Worm (Caenorhabditis elegans) whole organism, young adult: Measurements from ENCODE around the gene C28H8.5.

ENCODE experiments used
- B0035.1 ChIP-seq: sonication (generic microtip); optimal IDR thresholded peaks from 2 replicates; lab custom pipeline; 2016; ENCODE audit warnings: missing genetic modification characterization, mild to moderate bottlenecking, missing compliant biosample characterization, missing genotype, missing genetic modification reagents
- C06A6.2 ChIP-seq: fragments of 200-800 bp; sonication (Bioruptor generic); conservative IDR thresholded peaks from 2 replicates; pipeline ENCODE4 v1.3.6; 2022; ENCODE audit warnings: missing genetic modification characterization, missing compliant biosample characterization
- F33H1.4 ChIP-seq: fragments of 200-800 bp; sonication (Bioruptor generic); IDR thresholded peaks from 2 replicates; pipeline ENCODE4 v1.3.6; 2022; ENCODE audit warnings: missing genetic modification reagents, missing genetic modification characterization, missing compliant biosample characterization
- F52B5.7 ChIP-seq: sonication (generic microtip); optimal IDR thresholded peaks from 2 replicates; lab custom pipeline; 2016; ENCODE audit warnings: mild to moderate bottlenecking, missing genetic modification characterization, missing compliant biosample characterization
- K11D2.4 ChIP-seq: fragments of 200-800 bp; sonication (Bioruptor generic); IDR thresholded peaks from 2 replicates; pipeline ENCODE4 v1.3.6; 2022; ENCODE audit warnings: missing genetic modification reagents, missing genetic modification characterization, missing compliant biosample characterization
- Y53F4B.3 ChIP-seq: fragments of 200-800 bp; sonication (Bioruptor generic); IDR thresholded peaks from 2 replicates; pipeline ENCODE4 v1.3.6; 2022; ENCODE audit warnings: missing genetic modification reagents, missing genetic modification characterization, missing compliant biosample characterization
- atf-7 ChIP-seq: sonication (generic microtip); optimal IDR thresholded peaks from 2 replicates; lab custom pipeline; 2017; ENCODE audit warnings: mild to moderate bottlenecking, missing genetic modification characterization, missing compliant biosample characterization
- ccch-3 ChIP-seq: fragments of 200-800 bp; sonication (Bioruptor generic); optimal IDR thresholded peaks from 2 replicates; lab custom pipeline; 2018; ENCODE audit warnings: mild to moderate bottlenecking, missing genetic modification characterization, missing compliant biosample characterization
- cebp-1 ChIP-seq, 2 experiments: fragments of 200-800 bp in 1 of 2; sonication (Bioruptor generic) in 1 of 2; sonication (generic microtip) in 1 of 2; IDR thresholded peaks in 1 of 2; optimal IDR thresholded peaks in 1 of 2; 2 replicates each; pipeline versions ENCODE4 v1.3.6 to Lab custom; 2017 to 2022; ENCODE audit warnings: missing compliant biosample characterization in 2 of 2, missing genetic modification characterization in 2 of 2, mild to moderate bottlenecking in 1 of 2, missing genetic modification reagents in 1 of 2, moderate library complexity in 1 of 2
- ceh-27 ChIP-seq: fragments of 200-800 bp; sonication (Bioruptor generic); optimal IDR thresholded peaks from 2 replicates; lab custom pipeline; 2018; ENCODE audit warnings: mild to moderate bottlenecking, missing genetic modification characterization, moderate library complexity, missing compliant biosample characterization
- chd-7 ChIP-seq: sonication (generic microtip); optimal IDR thresholded peaks from 2 replicates; lab custom pipeline; 2016; ENCODE audit warnings: mild to moderate bottlenecking, missing genetic modification characterization, moderate library complexity, missing compliant biosample characterization
- die-1 ChIP-seq: sonication (generic microtip); optimal IDR thresholded peaks from 2 replicates; lab custom pipeline; 2016; ENCODE audit warnings: missing genotype, mild to moderate bottlenecking, missing genetic modification characterization, missing compliant biosample characterization
- dpff-1 ChIP-seq: sonication (generic microtip); optimal IDR thresholded peaks from 2 replicates; lab custom pipeline; 2017; ENCODE audit warnings: mild to moderate bottlenecking, missing genetic modification characterization, missing compliant biosample characterization
- efl-1 ChIP-seq: fragments of 150-350 bp; optimal IDR thresholded peaks from 2 replicates; lab custom pipeline; 2014; ENCODE audit warnings: missing biosample characterization, missing genetic modification reagents, missing genetic modification characterization
- egl-18 ChIP-seq: fragments of 200-800 bp; sonication (Bioruptor generic); IDR thresholded peaks from 2 replicates; pipeline ENCODE4 v1.3.6; 2022; ENCODE audit warnings: missing genetic modification reagents, missing genetic modification characterization, missing compliant biosample characterization
- ets-4 ChIP-seq: fragments of 200-800 bp; sonication (Bioruptor generic); optimal IDR thresholded peaks from 2 replicates; lab custom pipeline; 2018; ENCODE audit warnings: mild to moderate bottlenecking, missing genetic modification characterization, missing compliant biosample characterization
- hsf-1 ChIP-seq: fragments of 200-800 bp; sonication (Bioruptor generic); IDR thresholded peaks from 2 replicates; pipeline ENCODE4 v1.3.6; 2022; ENCODE audit warnings: missing genetic modification reagents, missing genetic modification characterization, missing compliant biosample characterization
- let-607 ChIP-seq, 2 experiments: fragments of 200-800 bp in 1 of 2; sonication (Bioruptor generic) in 1 of 2; sonication (generic microtip) in 1 of 2; optimal IDR thresholded peaks; 2 replicates each; lab custom pipeline; 2016 to 2018; ENCODE audit warnings: mild to moderate bottlenecking in 2 of 2, missing compliant biosample characterization in 2 of 2, missing genetic modification characterization in 2 of 2, moderate library complexity in 2 of 2, missing genotype in 1 of 2
- lin-40 ChIP-seq: sonication (generic microtip); optimal IDR thresholded peaks from 2 replicates; lab custom pipeline; 2016; ENCODE audit warnings: missing genetic modification characterization, mild to moderate bottlenecking, missing compliant biosample characterization, missing genotype, missing genetic modification reagents
- lsl-1 ChIP-seq: fragments of 200-800 bp; sonication (Bioruptor generic); optimal IDR thresholded peaks from 2 replicates; lab custom pipeline; 2018; ENCODE audit warnings: mild to moderate bottlenecking, missing genetic modification characterization, moderate library complexity, missing compliant biosample characterization
- mcd-1 ChIP-seq: fragments of 200-800 bp; sonication (Bioruptor generic); IDR thresholded peaks from 2 replicates; pipeline ENCODE4 v1.3.6; 2022; ENCODE audit warnings: missing genetic modification reagents, missing genetic modification characterization, missing compliant biosample characterization
- mel-28 ChIP-seq: sonication (generic microtip); optimal IDR thresholded peaks from 2 replicates; lab custom pipeline; 2016; ENCODE audit warnings: borderline replicate concordance, mild to moderate bottlenecking, missing genetic modification characterization, missing compliant biosample characterization
- nfyb-1 ChIP-seq: fragments of 200-800 bp; sonication (Bioruptor generic); IDR thresholded peaks from 2 replicates; pipeline ENCODE4 v1.3.6; 2022; ENCODE audit warnings: missing genetic modification reagents, missing genetic modification characterization, missing compliant biosample characterization
- nhr-27 ChIP-seq: fragments of 200-800 bp; sonication (Bioruptor generic); optimal IDR thresholded peaks from 2 replicates; lab custom pipeline; 2018; ENCODE audit warnings: mild to moderate bottlenecking, missing genetic modification characterization, moderate library complexity, missing compliant biosample characterization
- nhr-90 ChIP-seq: sonication (generic microtip); optimal IDR thresholded peaks from 2 replicates; lab custom pipeline; 2016; ENCODE audit warnings: missing genotype, mild to moderate bottlenecking, missing genetic modification characterization, missing compliant biosample characterization
- pbrm-1 ChIP-seq: fragments of 200-800 bp; sonication (Bioruptor generic); IDR thresholded peaks from 2 replicates; pipeline ENCODE4 v1.3.6; 2022; ENCODE audit warnings: missing genetic modification reagents, missing genetic modification characterization, missing compliant biosample characterization
- snpc-4 ChIP-seq, 5 experiments: fragments of 150-350 bp in 1 of 5; sonication (generic microtip) in 4 of 5; optimal IDR thresholded peaks; 2 replicates each; lab custom pipeline; 2014 to 2018; ENCODE audit warnings: missing genetic modification characterization in 5 of 5, missing biosample characterization in 3 of 5, antibody characterized with exemption in 2 of 5, mild to moderate bottlenecking in 2 of 5, missing compliant biosample characterization in 2 of 5, missing genotype in 2 of 5, moderate library complexity in 2 of 5, missing genetic modification reagents in 1 of 5
- somi-1 ChIP-seq: fragments of 200-800 bp; sonication (Bioruptor generic); optimal IDR thresholded peaks from 2 replicates; lab custom pipeline; 2018; ENCODE audit warnings: mild to moderate bottlenecking, missing genetic modification characterization, missing compliant biosample characterization
- tbp1 ChIP-seq: fragments of 200-800 bp; sonication (Bioruptor generic); optimal IDR thresholded peaks from 2 replicates; lab custom pipeline; 2018; ENCODE audit warnings: mild to moderate bottlenecking, missing genetic modification characterization, missing compliant biosample characterization
- unc-130 ChIP-seq: sonication (generic microtip); optimal IDR thresholded peaks from 2 replicates; lab custom pipeline; 2016; ENCODE audit warnings: missing genetic modification reagents, missing genetic modification characterization, missing compliant biosample characterization
- ztf-25 ChIP-seq: fragments of 200-800 bp; sonication (Bioruptor generic); IDR thresholded peaks from 2 replicates; pipeline ENCODE4 v1.3.6; 2022; ENCODE audit warnings: missing genetic modification reagents, missing genetic modification characterization, missing compliant biosample characterization
- ztf-26 ChIP-seq: sonication (generic microtip); optimal IDR thresholded peaks from 2 replicates; lab custom pipeline; 2017; ENCODE audit warnings: missing genetic modification characterization, missing compliant biosample characterization

Gene C28H8.5

DNA sequence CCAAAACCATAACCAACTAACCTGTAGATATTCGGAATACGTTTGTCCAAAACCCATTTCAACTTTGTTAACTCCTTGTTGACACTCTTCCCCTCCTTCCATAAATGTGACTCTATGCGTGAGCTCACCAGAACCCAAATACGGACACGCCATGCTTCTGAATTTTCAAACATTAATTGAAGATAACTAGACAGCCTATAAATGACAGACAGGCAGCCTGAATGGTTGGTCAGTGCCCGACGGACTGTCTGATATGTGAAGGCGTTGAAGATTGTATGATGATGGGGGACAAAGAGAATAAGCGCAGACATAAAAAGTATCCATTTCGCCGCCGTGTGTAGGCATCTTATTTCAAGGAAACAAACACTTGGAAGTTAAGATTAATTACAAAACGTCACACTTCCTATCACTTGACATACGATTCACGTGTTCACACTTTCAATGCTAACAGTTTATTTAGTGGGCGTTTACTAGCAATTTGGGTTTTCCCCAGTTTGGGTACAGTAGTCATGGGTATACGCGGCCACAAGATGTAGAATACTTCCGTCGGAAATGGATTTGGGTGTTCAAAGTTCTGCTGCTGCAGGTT lies 35.8 kb downstream of the C28H8.5 start, which contains the start of the genes tdo-2 and C28H8.2:
Gene tdo-2 (minus strand): TSS at position 157 of the 589 bp plus-strand sequence.
Gene C28H8.2 (plus strand): TSS at position 524 of the 589 bp plus-strand sequence.
- TF ChIP-seq chd-7 (tag; lab: Kevin White, UChicago) (peak; percentile 16), lsl-1 (GFP tag; lab: Kevin White, UChicago) (no peak), pbrm-1 (GFP tag; lab: Robert Waterston, UW) (no peak), unc-130 (GFP tag; lab: Kevin White, UChicago) (no peak), C06A6.2 (GFP tag; lab: Robert Waterston, UW) (peak; percentile 71; the same call in 1 of the 2 replicates), hsf-1 (GFP tag; lab: Robert Waterston, UW) (0 out of 2 replicates have a peak, but pooled peaks have one; percentile 26), nfyb-1 (GFP tag; lab: Robert Waterston, UW) (0 out of 2 replicates have a peak, but pooled peaks have one; percentile 13), atf-7 (tag; lab: Kevin White, UChicago) (peak; percentile 19), K11D2.4 (peak; percentile 58; the same call in 1 of the 2 replicates), lin-40 (peak; percentile 43), ccch-3 (no peak), die-1 (tag; lab: Kevin White, UChicago) (peak; percentile 39), ztf-26 (tag; lab: Kevin White, UChicago) (peak; percentile 77), ceh-27 (GFP tag; lab: Kevin White, UChicago) (no peak), cebp-1 (GFP tag; IDR thresholded peaks at IDR 0.05; lab: Robert Waterston, UW) (no peak), cebp-1 (tag; optimal IDR thresholded peaks at IDR 0.05; lab: Kevin White, UChicago) (peak; percentile 36), nhr-27 (tag; lab: Kevin White, UChicago) (no peak), mcd-1 (peak; percentile 8; the same call in 1 of the 2 replicates), somi-1 (GFP tag; lab: Kevin White, UChicago) (peak; percentile 66), egl-18 (GFP tag; lab: Robert Waterston, UW) (no peak)

DNA sequence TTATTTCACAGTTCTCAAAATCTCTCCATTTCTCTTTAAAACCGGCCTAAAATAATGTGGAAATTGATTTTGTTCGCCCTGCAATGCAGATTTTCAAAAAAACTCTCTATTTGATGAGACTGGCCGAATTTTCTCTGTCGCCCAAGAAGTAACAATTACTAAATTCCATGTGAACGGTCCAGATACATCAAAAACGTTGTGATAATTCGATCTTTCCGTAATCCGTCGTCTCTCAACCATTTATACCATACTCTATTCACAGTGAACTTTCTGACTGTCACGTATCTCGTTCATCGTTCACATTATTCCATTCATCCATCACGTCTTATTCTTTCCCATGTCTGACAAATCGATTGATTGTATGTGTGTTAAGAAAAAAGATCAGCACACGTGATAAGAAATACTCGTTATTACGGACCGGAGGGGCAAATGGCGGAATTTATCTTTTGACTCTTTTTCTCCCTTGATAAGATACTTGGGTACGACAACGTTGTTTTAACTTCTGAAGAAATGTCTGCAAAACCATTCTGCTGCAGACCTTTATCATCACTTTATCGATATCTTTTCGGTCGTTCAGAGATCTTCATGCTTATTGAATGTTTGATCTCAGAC lies 37.1 kb downstream of the C28H8.5 start:
- TF ChIP-seq nhr-27 (tag; lab: Kevin White, UChicago) (no peak), ztf-26 (tag; lab: Kevin White, UChicago) (peak; percentile 36), B0035.1 (tag; lab: Kevin White, UChicago) (no peak), mel-28 (tag; lab: Kevin White, UChicago) (no peak), nhr-90 (tag; lab: Kevin White, UChicago) (no peak), somi-1 (GFP tag; lab: Kevin White, UChicago) (peak; percentile 6), let-607 (tag; optimal IDR thresholded peaks at IDR 0.05; lab: Kevin White, UChicago) (no peak), Y53F4B.3 (no peak), ztf-25 (no peak), snpc-4 (GFP tag; optimal IDR thresholded peaks at IDR 0.05; lab: Kevin White, UChicago) (no peak), snpc-4 (tag; optimal IDR thresholded peaks at IDR 0.05; lab: Kevin White, UChicago) (no peak), F52B5.7 (tag; lab: Kevin White, UChicago) (no peak), tbp1 (no peak), hsf-1 (GFP tag; lab: Robert Waterston, UW) (no peak), dpff-1 (tag; lab: Kevin White, UChicago) (no peak), lin-40 (peak; percentile 0)

DNA sequence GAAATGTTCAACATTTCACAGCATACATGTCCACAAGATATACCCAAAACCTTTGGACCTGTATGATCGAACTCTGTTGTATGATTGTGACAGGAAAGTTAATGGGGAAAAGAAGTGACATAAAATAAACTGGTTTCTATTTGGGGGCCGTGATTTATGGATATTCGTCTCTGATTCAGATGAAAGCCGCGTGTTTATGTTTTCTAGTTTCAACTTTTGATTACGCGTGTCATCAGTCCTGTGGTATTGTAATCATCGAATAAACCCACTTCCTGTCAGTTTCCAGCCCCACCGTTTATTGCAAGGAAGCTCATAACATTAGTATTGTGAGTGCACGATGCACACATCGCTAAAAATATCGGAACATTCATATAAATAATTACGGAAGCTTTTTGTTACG lies 38.1 kb downstream of the C28H8.5 start:
- TF ChIP-seq ets-4 (no peak), F33H1.4 (GFP tag; lab: Robert Waterston, UW) (no peak), lin-40 (no peak), K11D2.4 (no peak), efl-1 (no peak)
- TF ChIP-seq, all 124 proteins: peak for 0
